Fruit fly (Drosophila melanogaster) whole organism, embryonic: ENCODE measurements around the gene Tnpo.

Experiments
- Blimp-1 ChIP-seq: fragments of 200-800 bp; sonication (Bioruptor generic); optimal IDR thresholded peaks from 3 replicates; lab custom pipeline; 2018; ENCODE audit warnings: missing biosample characterization, missing genetic modification characterization, mild to moderate bottlenecking, moderate library complexity, missing genetic modification reagents
- CG11456 ChIP-seq: fragments of 200-800 bp; sonication (Bioruptor generic); IDR thresholded peaks from 3 replicates; pipeline ENCODE4 v1.3.6; 2022; ENCODE audit warnings: missing biosample characterization, missing genetic modification characterization
- CG11695 ChIP-seq: fragments of 200-800 bp; sonication (Bioruptor generic); IDR thresholded peaks from 3 replicates; pipeline ENCODE4 v1.3.6; 2022; ENCODE audit warnings: missing biosample characterization, missing genetic modification characterization
- CG12659 ChIP-seq: fragments of 200-800 bp; sonication (Bioruptor generic); optimal IDR thresholded peaks from 3 replicates; lab custom pipeline; 2017; ENCODE audit warnings: mild to moderate bottlenecking, missing biosample characterization, missing genetic modification reagents, missing genetic modification characterization
- CG14050 ChIP-seq: fragments of 200-800 bp; sonication (Bioruptor generic); IDR thresholded peaks from 3 replicates; pipeline ENCODE4 v1.3.6; 2022; ENCODE audit warnings: missing biosample characterization, missing genetic modification characterization
- CG18011 ChIP-seq: fragments of 200-800 bp; sonication (Bioruptor generic); optimal IDR thresholded peaks from 2 replicates; lab custom pipeline; 2017; ENCODE audit warnings: missing biosample characterization, missing genetic modification characterization, mild to moderate bottlenecking, moderate library complexity, missing genotype
- CG31388 ChIP-seq: fragments of 200-800 bp; sonication (Bioruptor generic); optimal IDR thresholded peaks from 2 replicates; lab custom pipeline; 2016; ENCODE audit warnings: missing biosample characterization, missing genetic modification characterization
- CG31441 ChIP-seq: fragments of 200-800 bp; sonication (Bioruptor generic); IDR thresholded peaks from 2 replicates; pipeline ENCODE4 v1.3.6; 2022; ENCODE audit warnings: missing biosample characterization, missing genetic modification characterization
- CG4404 ChIP-seq: fragments of 200-800 bp; sonication (Bioruptor generic); IDR thresholded peaks from 2 replicates; pipeline ENCODE4 v1.3.6; 2022; ENCODE audit warnings: missing biosample characterization, missing genetic modification characterization
- CG4820 ChIP-seq: fragments of 200-800 bp; sonication (Bioruptor generic); optimal IDR thresholded peaks from 3 replicates; lab custom pipeline; 2016; ENCODE audit warnings: missing biosample characterization, missing genetic modification characterization
- CG4854 ChIP-seq: fragments of 200-800 bp; sonication (Bioruptor generic); optimal IDR thresholded peaks from 2 replicates; lab custom pipeline; 2016; ENCODE audit warnings: missing biosample characterization, missing genetic modification characterization, inconsistent platforms
- CG7556 ChIP-seq: fragments of 200-800 bp; sonication (Bioruptor generic); optimal IDR thresholded peaks from 2 replicates; lab custom pipeline; 2017; ENCODE audit warnings: missing biosample characterization, mild to moderate bottlenecking, missing genetic modification characterization
- CG7928 ChIP-seq: fragments of 200-800 bp; sonication (Bioruptor generic); optimal IDR thresholded peaks from 2 replicates; lab custom pipeline; 2017; ENCODE audit warnings: missing biosample characterization, mild to moderate bottlenecking, missing genetic modification characterization
- CG8290 ChIP-seq, 3 experiments: fragments of 200-800 bp; sonication (Bioruptor generic); optimal IDR thresholded peaks; 2 replicates each; lab custom pipeline; 2016 to 2019; ENCODE audit warnings: missing biosample characterization in 3 of 3, missing genetic modification characterization in 3 of 3, mild to moderate bottlenecking in 2 of 3, moderate library complexity in 1 of 3
- CG8924 ChIP-seq: fragments of 200-800 bp; optimal IDR thresholded peaks from 3 replicates; lab custom pipeline; 2019; ENCODE audit warnings: missing biosample characterization, mild to moderate bottlenecking, missing genetic modification characterization, moderate library complexity
- CG9215 ChIP-seq: fragments of 200-800 bp; sonication (Bioruptor generic); IDR thresholded peaks from 2 replicates; pipeline ENCODE4 v1.3.6; 2022; ENCODE audit warnings: missing biosample characterization, missing genetic modification characterization
- CHES-1-like ChIP-seq: fragments of 200-800 bp; sonication (Bioruptor generic); optimal IDR thresholded peaks from 2 replicates; lab custom pipeline; 2016; ENCODE audit warnings: missing biosample characterization, missing genetic modification characterization
- Deaf1 ChIP-seq: fragments of 200-800 bp; optimal IDR thresholded peaks from 3 replicates; lab custom pipeline; 2019; ENCODE audit warnings: missing biosample characterization, mild to moderate bottlenecking, missing genetic modification characterization, moderate library complexity
- E2f2 ChIP-seq: fragments of 200-800 bp; sonication (Bioruptor generic); IDR thresholded peaks from 2 replicates; pipeline ENCODE4 v1.3.6; 2022; ENCODE audit warnings: missing biosample characterization, missing genetic modification characterization
- HLH3B ChIP-seq: fragments of 200-800 bp; sonication (Bioruptor generic); IDR thresholded peaks from 2 replicates; pipeline ENCODE4 v1.3.6; 2022; ENCODE audit warnings: missing biosample characterization, missing genetic modification characterization
- Hr78 ChIP-seq, 2 experiments: fragments of 200-800 bp in 1 of 2; fragments of >200 bp in 1 of 2; sonication (Bioruptor generic) in 1 of 2; optimal IDR thresholded peaks; 2 replicates each; lab custom pipeline; 2017 to 2019; ENCODE audit warnings: missing biosample characterization in 2 of 2, missing genetic modification characterization in 2 of 2, mild to moderate bottlenecking in 1 of 2, moderate library complexity in 1 of 2
- Mes4 ChIP-seq: fragments of 200-800 bp; sonication (Bioruptor generic); optimal IDR thresholded peaks from 2 replicates; lab custom pipeline; 2016; ENCODE audit warnings: missing biosample characterization, missing genetic modification characterization
- Mrtf ChIP-seq: fragments of 200-800 bp; sonication (Bioruptor generic); IDR thresholded peaks from 3 replicates; pipeline ENCODE4 v1.3.6; 2022; ENCODE audit warnings: missing biosample characterization, missing genetic modification characterization
- Optix ChIP-seq: fragments of 200-800 bp; sonication (Bioruptor generic); IDR thresholded peaks from 3 replicates; pipeline ENCODE4 v1.3.6; 2022; ENCODE audit warnings: missing biosample characterization, missing genetic modification characterization
- Xbp1 ChIP-seq: fragments of 200-800 bp; sonication (Bioruptor generic); optimal IDR thresholded peaks from 3 replicates; lab custom pipeline; 2016; ENCODE audit warnings: missing biosample characterization, mild to moderate bottlenecking, missing genetic modification characterization
- abd-A ChIP-seq: fragments of 200-800 bp; sonication (Bioruptor generic); optimal IDR thresholded peaks from 3 replicates; lab custom pipeline; 2019; ENCODE audit warnings: missing biosample characterization, mild to moderate bottlenecking, missing genetic modification characterization, moderate library complexity
- chif ChIP-seq, 2 experiments: fragments of 200-800 bp; sonication (Bioruptor generic); optimal IDR thresholded peaks; 3 replicates each; lab custom pipeline; 2016; ENCODE audit warnings: missing biosample characterization in 2 of 2, missing genetic modification characterization in 2 of 2
- crol ChIP-seq: fragments of 200-800 bp; sonication (Bioruptor generic); IDR thresholded peaks from 2 replicates; pipeline ENCODE4 v1.3.6; 2022; ENCODE audit warnings: missing biosample characterization, missing genetic modification characterization
- crp ChIP-seq, 2 experiments: fragments of 200-800 bp; sonication (Bioruptor generic); optimal IDR thresholded peaks; 2 replicates in 1 of 2; 3 replicates in 1 of 2; lab custom pipeline; 2017; ENCODE audit warnings: missing biosample characterization in 2 of 2, missing genetic modification characterization in 2 of 2, mild to moderate bottlenecking in 1 of 2, moderate library complexity in 1 of 2
- da ChIP-seq: fragments of 200-800 bp; sonication (Bioruptor generic); optimal IDR thresholded peaks from 2 replicates; lab custom pipeline; 2016; ENCODE audit warnings: missing biosample characterization, missing genetic modification characterization
- dmrt99B ChIP-seq: fragments of 200-800 bp; sonication (Bioruptor generic); optimal IDR thresholded peaks from 2 replicates; lab custom pipeline; 2018; ENCODE audit warnings: missing biosample characterization, mild to moderate bottlenecking, missing genetic modification characterization, moderate library complexity
- dysf ChIP-seq: fragments of 200-800 bp; sonication (Bioruptor generic); IDR thresholded peaks from 3 replicates; pipeline ENCODE4 v1.3.6; 2022; ENCODE audit warnings: missing biosample characterization, missing genetic modification characterization
- exex ChIP-seq: fragments of 200-800 bp; sonication (Bioruptor generic); optimal IDR thresholded peaks from 4 replicates; lab custom pipeline; 2018; ENCODE audit warnings: missing biosample characterization, mild to moderate bottlenecking, missing genetic modification characterization, moderate library complexity
- eyg ChIP-seq: fragments of 200-800 bp; sonication (Bioruptor generic); optimal IDR thresholded peaks from 3 replicates; lab custom pipeline; 2016; ENCODE audit warnings: missing biosample characterization, missing genetic modification characterization
- ftz-f1 ChIP-seq: fragments of 200-800 bp; sonication (Bioruptor generic); optimal IDR thresholded peaks from 2 replicates; lab custom pipeline; 2016; ENCODE audit warnings: missing biosample characterization, missing genetic modification characterization
- grau ChIP-seq: fragments of 200-800 bp; optimal IDR thresholded peaks from 3 replicates; lab custom pipeline; 2019; ENCODE audit warnings: missing biosample characterization, mild to moderate bottlenecking, missing genetic modification characterization, moderate library complexity
- gt ChIP-seq: fragments of 200-800 bp; sonication (Bioruptor generic); IDR thresholded peaks from 2 replicates; pipeline ENCODE4 v1.3.6; 2022; ENCODE audit warnings: missing biosample characterization, missing genetic modification characterization
- hkb ChIP-seq, 2 experiments: fragments of 200-800 bp in 1 of 2; fragments of >200 bp in 1 of 2; sonication (Bioruptor generic) in 1 of 2; IDR thresholded peaks in 1 of 2; optimal IDR thresholded peaks in 1 of 2; 2 replicates each; pipeline versions ENCODE4 v1.3.6 to Lab custom; 2017 to 2022; ENCODE audit warnings: missing biosample characterization in 1 of 2, missing genetic modification characterization in 1 of 2
- kay ChIP-seq: fragments of 200-800 bp; sonication (Bioruptor generic); optimal IDR thresholded peaks from 2 replicates; lab custom pipeline; 2016; ENCODE audit warnings: missing biosample characterization, missing genetic modification characterization
- lola ChIP-seq, 3 experiments: fragments of >200 bp in 2 of 3; fragments of 200-800 bp in 1 of 3; sonication (Bioruptor generic) in 1 of 3; optimal IDR thresholded peaks; 2 replicates each; lab custom pipeline; 2017 to 2019; ENCODE audit warnings: missing biosample characterization in 3 of 3, missing genetic modification characterization in 3 of 3, mild to moderate bottlenecking in 1 of 3, moderate library complexity in 1 of 3
- pb ChIP-seq: fragments of 200-800 bp; sonication (Bioruptor generic); optimal IDR thresholded peaks from 3 replicates; lab custom pipeline; 2016; ENCODE audit warnings: missing biosample characterization, missing genetic modification characterization
- ranshi ChIP-seq: fragments of 200-800 bp; sonication (Bioruptor generic); IDR thresholded peaks from 2 replicates; pipeline ENCODE4 v1.3.6; 2022; ENCODE audit warnings: missing biosample characterization, missing genetic modification characterization
- row ChIP-seq: fragments of 200-800 bp; sonication (Bioruptor generic); IDR thresholded peaks from 3 replicates; pipeline ENCODE4 v1.3.6; 2022; ENCODE audit warnings: missing biosample characterization, missing genetic modification characterization
- sisA ChIP-seq: fragments of 200-800 bp; sonication (Bioruptor generic); IDR thresholded peaks from 2 replicates; pipeline ENCODE4 v1.3.6; 2022; ENCODE audit warnings: missing biosample characterization, missing genetic modification characterization
- so ChIP-seq: fragments of 200-800 bp; sonication (Bioruptor generic); IDR thresholded peaks from 3 replicates; pipeline ENCODE4 v1.3.6; 2022; ENCODE audit warnings: missing biosample characterization, missing genetic modification characterization
- sqz ChIP-seq: fragments of 200-800 bp; sonication (Bioruptor generic); optimal IDR thresholded peaks from 3 replicates; lab custom pipeline; 2018; ENCODE audit warnings: missing biosample characterization, mild to moderate bottlenecking, missing genetic modification characterization
- tin ChIP-seq: fragments of 200-800 bp; sonication (Bioruptor generic); optimal IDR thresholded peaks from 3 replicates; lab custom pipeline; 2016; ENCODE audit warnings: missing biosample characterization, missing genetic modification characterization
- yki ChIP-seq: fragments of >200 bp; optimal IDR thresholded peaks from 3 replicates; lab custom pipeline; 2018
- zen ChIP-seq: fragments of 200-800 bp; sonication (Bioruptor generic); optimal IDR thresholded peaks from 3 replicates; lab custom pipeline; 2018; ENCODE audit warnings: missing biosample characterization, mild to moderate bottlenecking, missing genetic modification characterization, moderate library complexity

The Tnpo gene

dm6 chr3L:6154951-6155394, 38.3 kb upstream of the Tnpo start (continued):
- TF ChIP-seq Mrtf (no peak), CG31388 (GFP tag; lab: Kevin White, UChicago) (no peak), exex (tag; lab: Kevin White, UChicago) (no peak), CG18011 (no peak), CG4404 (no peak), CG12659 (no peak), yki (lab: Kevin White, UChicago) (no peak), Hr78 (GFP tag; optimal IDR thresholded peaks at IDR 0.05; lab: Kevin White, UChicago) (no peak), CHES-1-like (GFP tag; lab: Kevin White, UChicago) (no peak), CG11695 (GFP tag; lab: Robert Waterston, UW) (no peak), crol (GFP tag; lab: Robert Waterston, UW) (no peak), lola (GFP tag; optimal IDR thresholded peaks at IDR 0.05; lab: Kevin White, UChicago) (no peak), CG9215 (GFP tag; lab: Robert Waterston, UW) (no peak), crp (GFP tag; optimal IDR thresholded peaks at IDR 0.05; lab: Kevin White, UChicago) (no peak), Mes4 (GFP tag; lab: Kevin White, UChicago) (no peak), sqz (GFP tag; lab: Kevin White, UChicago) (peak; percentile 33), HLH3B (GFP tag; lab: Robert Waterston, UW) (no peak), ftz-f1 (GFP tag; lab: Kevin White, UChicago) (peak; percentile 71), da (GFP tag; lab: Kevin White, UChicago) (no peak), hkb (optimal IDR thresholded peaks at IDR 0.05; lab: Kevin White, UChicago) (no peak), hkb (GFP tag; IDR thresholded peaks at IDR 0.05; lab: Robert Waterston, UW) (no peak), dysf (GFP tag; lab: Robert Waterston, UW) (no peak), grau (no peak)

dm6 chr3L:6157327-6158032, 35.8 kb upstream of the Tnpo start, which contains the start of gene CG13297:
Gene CG13297 (minus strand): TSS chr3L:6157377.
- TF ChIP-seq tin (GFP tag; lab: Kevin White, UChicago) (peak; percentile 6), Optix (GFP tag; lab: Robert Waterston, UW) (no peak), E2f2 (0 out of 2 replicates have a peak, but pooled peaks have one; percentile 10), CG4820 (GFP tag; lab: Kevin White, UChicago) (peak; percentile 32), Deaf1 (tag; lab: Kevin White, UChicago) (peak; percentile 22), CG9215 (GFP tag; lab: Robert Waterston, UW) (0 out of 2 replicates have a peak, but pooled peaks have one; percentile 8), CG11456 (GFP tag; lab: Robert Waterston, UW) (no peak), dmrt99B (tag; lab: Kevin White, UChicago) (peak; percentile 88), zen (tag; lab: Kevin White, UChicago) (no peak), kay (GFP tag; lab: Kevin White, UChicago) (no peak), so (GFP tag; lab: Robert Waterston, UW) (no peak), pb (GFP tag; lab: Kevin White, UChicago) (no peak), CG31441 (peak; percentile 84), CG8924 (tag; lab: Kevin White, UChicago) (peak; percentile 66), abd-A (tag; lab: Kevin White, UChicago) (peak; percentile 88), eyg (GFP tag; lab: Kevin White, UChicago) (no peak), Blimp-1 (GFP tag; lab: Kevin White, UChicago) (peak; percentile 54), CG7556 (peak; percentile 55), sisA (GFP tag; lab: Robert Waterston, UW) (peak; percentile 55), CG4854 (GFP tag; lab: Kevin White, UChicago) (no peak), CG14050 (GFP tag; lab: Robert Waterston, UW) (no peak), ranshi (peak; percentile 21; the same call in 1 of the 2 replicates), chif (GFP tag; optimal IDR thresholded peaks at IDR 0.05; lab: Kevin White, UChicago) (peak in 1 of 2 experiments; percentile 8), Xbp1 (peak; percentile 44), gt (no peak), CG7928 (GFP tag; lab: Kevin White, UChicago) (no peak), CG8290 (GFP tag; optimal IDR thresholded peaks at IDR 0.05; lab: Kevin White, UChicago) (no peak), CG8290 (tag; optimal IDR thresholded peaks at IDR 0.05; lab: Kevin White, UChicago) (no peak), row (GFP tag; lab: Robert Waterston, UW) (peak; percentile 70)
